Worm (Caenorhabditis elegans): Measurements from ENCODE around the gene T01B4.3.
A peak's percentile ranks its signal among the peaks of the same experiment; 100 is the strongest.

T01B4.3 gene

ce11 chrX:16283103-16283502 lies 34.4 kb downstream of the T01B4.3 start, which contains the start of gene F52E10.2:
Gene F52E10.2 (minus strand): TSS chrX:16283203.
- TF ChIP-seq mef-2 (tag; optimal IDR thresholded peaks at IDR 0.05), result no peak

- no peak for TF ChIP-seq pqm-1 (tag; optimal IDR thresholded peaks at IDR 0.05)
- no peak for TF ChIP-seq egl-13 (tag; optimal IDR thresholded peaks at IDR 0.05)
- peak; percentile 9 to 54 (median 35) for TF ChIP-seq ceh-82 (tag; optimal IDR thresholded peaks at IDR 0.05)
- TF ChIP-seq C16A3.4 (tag; optimal IDR thresholded peaks at IDR 0.05), result no peak
- TF ChIP-seq unc-98 (GFP tag; IDR thresholded peaks at IDR 0.05), result no peak
- TF ChIP-seq snu-23 (GFP tag; optimal IDR thresholded peaks at IDR 0.05), result peak; percentile 49
- TF ChIP-seq fkh-10 (GFP tag; optimal IDR thresholded peaks at IDR 0.05), result no peak
- TF ChIP-seq blmp-1 (tag; optimal IDR thresholded peaks at IDR 0.05), result peak; percentile 43
- TF ChIP-seq xbp-1 (tag; optimal IDR thresholded peaks at IDR 0.05), result peak; percentile 19
- TF ChIP-seq tbx-2 (tag; optimal IDR thresholded peaks at IDR 0.05), result peak; percentile 3
- TF ChIP-seq sptf-1 (tag; optimal IDR thresholded peaks at IDR 0.05), result no peak
- TF ChIP-seq sox-4 (tag; optimal IDR thresholded peaks at IDR 0.05), result no peak
- peak; percentile 26 to 77 for TF ChIP-seq lin-35 (GFP tag; optimal IDR thresholded peaks at IDR 0.05)
- no peak for TF ChIP-seq hlh-4 (tag; optimal IDR thresholded peaks at IDR 0.05)
- TF ChIP-seq nhr-28 (tag; optimal IDR thresholded peaks at IDR 0.05), result no peak
- TF ChIP-seq nhr-84 (tag; optimal IDR thresholded peaks at IDR 0.05), result no peak
- no peak for TF ChIP-seq tlp-1 (tag; optimal IDR thresholded peaks at IDR 0.05)
- no peak for TF ChIP-seq pag-3 (tag; optimal IDR thresholded peaks at IDR 0.05; ENCODE audit: borderline replicate concordance, insufficient read depth)
- peak; percentile 56 for TF ChIP-seq nhr-71 (tag; optimal IDR thresholded peaks at IDR 0.05)
- no peak for TF ChIP-seq ztf-11 (tag; optimal IDR thresholded peaks at IDR 0.05)
- peak; percentile 43 for TF ChIP-seq nhr-47 (tag; optimal IDR thresholded peaks at IDR 0.05)
- TF ChIP-seq dpl-1 (GFP tag; optimal IDR thresholded peaks at IDR 0.05), result peak; percentile 36 to 65 (median 63)
- TF ChIP-seq unc-62 (GFP tag; optimal IDR thresholded peaks at IDR 0.05), result no peak
- no peak for TF ChIP-seq nhr-237 (tag; optimal IDR thresholded peaks at IDR 0.05)
- no peak for TF ChIP-seq ztf-4 (tag; optimal IDR thresholded peaks at IDR 0.05)
- TF ChIP-seq ceh-8 (GFP tag; optimal IDR thresholded peaks at IDR 0.05), result no peak
- no peak for TF ChIP-seq snpc-4 (tag; optimal IDR thresholded peaks at IDR 0.05)
- no peak; the same call in 1 of the 2 replicates for TF ChIP-seq nhr-19 (GFP tag; conservative IDR thresholded peaks at IDR 0.05)
- TF ChIP-seq mab-9 (GFP tag; IDR thresholded peaks at IDR 0.05), result no peak
- no peak for TF ChIP-seq zag-1 (tag; optimal IDR thresholded peaks at IDR 0.05)
- TF ChIP-seq ets-5 (GFP tag; IDR thresholded peaks at IDR 0.05), result no peak
- no peak for TF ChIP-seq nhr-11 (tag; optimal IDR thresholded peaks at IDR 0.05)
- TF ChIP-seq Y116A8C.19 (tag; optimal IDR thresholded peaks at IDR 0.05; ENCODE audit: borderline replicate concordance), result no peak
- TF ChIP-seq unc-86 (tag; optimal IDR thresholded peaks at IDR 0.05), result no peak
- TF ChIP-seq grh-1 (GFP tag; IDR thresholded peaks at IDR 0.05), result no peak
- no peak for TF ChIP-seq jun-1 (tag; optimal IDR thresholded peaks at IDR 0.05)
- TF ChIP-seq ceh-90 (tag; optimal IDR thresholded peaks at IDR 0.05), result no peak
- TF ChIP-seq ces-1 (GFP tag; optimal IDR thresholded peaks at IDR 0.05), result no peak
- TF ChIP-seq dsc-1 (tag; optimal IDR thresholded peaks at IDR 0.05), result peak; percentile 20
- peak; percentile 48 for TF ChIP-seq nhr-85 (tag)
- TF ChIP-seq rnt-1 (tag; optimal IDR thresholded peaks at IDR 0.05), result peak; percentile 52
- TF ChIP-seq lin-14 (GFP tag; optimal IDR thresholded peaks at IDR 0.05), result peak; percentile 77
- TF ChIP-seq unc-30 (tag; optimal IDR thresholded peaks at IDR 0.05), result no peak
- TF ChIP-seq lsy-2 (tag; optimal IDR thresholded peaks at IDR 0.05), result peak; percentile 28 to 53
- TF ChIP-seq fkh-4 (tag; optimal IDR thresholded peaks at IDR 0.05; ENCODE audit: borderline replicate concordance), result no peak
- TF ChIP-seq fkh-8 (tag; optimal IDR thresholded peaks at IDR 0.05), result peak; percentile 51
- TF ChIP-seq fos-1 (tag; optimal IDR thresholded peaks at IDR 0.05), result no peak
- no peak for TF ChIP-seq ceh-88 (GFP tag; IDR thresholded peaks at IDR 0.05)
- no peak for TF ChIP-seq lin-13 (GFP tag; optimal IDR thresholded peaks at IDR 0.05)
- TF ChIP-seq nhr-20 (tag; optimal IDR thresholded peaks at IDR 0.05), result peak; percentile 30
These were observed 42.2 kb downstream of the T01B4.3 start, which contains the start of gene sdc-1 for ce11 chrX:16275255-16275813. Gene sdc-1 (plus strand): TSS chrX:16275763.

Measured in whole organism, L1 larva.